Worm (Caenorhabditis elegans) whole organism, young adult: ENCODE results near the gene R05G9R.1.

Experiments
- K11D2.4 ChIP-seq: fragments of 200-800 bp; sonication (Bioruptor generic); IDR thresholded peaks from 2 replicates; pipeline ENCODE4 v1.3.6; 2022; ENCODE audit warnings: missing genetic modification reagents, missing genetic modification characterization, missing compliant biosample characterization
- dpl-1 ChIP-seq: fragments of 150-350 bp; optimal IDR thresholded peaks from 2 replicates; lab custom pipeline; 2014; ENCODE audit warnings: missing biosample characterization, missing genetic modification reagents, missing genetic modification characterization
- madf-3 ChIP-seq: fragments of 200-800 bp; sonication (Bioruptor generic); IDR thresholded peaks from 2 replicates; pipeline ENCODE4 v1.3.6; 2022; ENCODE audit warnings: missing genetic modification reagents, missing genetic modification characterization, missing compliant biosample characterization
- nhr-80 ChIP-seq: sonication (generic microtip); optimal IDR thresholded peaks from 2 replicates; lab custom pipeline; 2016; ENCODE audit warnings: missing genetic modification characterization, missing compliant biosample characterization

Gene R05G9R.1

DNA sequence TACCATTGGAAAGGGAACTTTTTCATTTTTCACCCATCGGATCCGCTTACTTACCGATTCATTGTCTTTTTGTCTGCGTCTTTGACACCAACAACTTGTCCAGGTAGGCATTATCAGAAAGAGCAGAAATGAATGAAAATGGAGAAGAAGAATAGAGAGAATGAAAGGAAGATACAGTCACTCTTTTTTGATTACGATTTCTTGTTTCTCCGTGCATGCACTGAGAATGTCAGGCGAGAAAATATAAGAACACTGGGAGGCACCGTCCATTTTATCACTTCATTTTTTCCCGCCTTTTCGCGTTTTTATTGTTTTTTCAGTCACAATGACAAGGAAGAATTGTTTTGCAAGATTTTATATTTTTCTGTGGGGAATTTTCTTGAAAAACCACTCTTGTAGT lies 44.5 kb downstream of the R05G9R.1 start:
- TF ChIP-seq madf-3 (GFP tag; lab: Robert Waterston, UW): no peak
- TF ChIP-seq dpl-1: no peak
- no peak for TF ChIP-seq K11D2.4 (GFP tag; lab: Robert Waterston, UW)
- TF ChIP-seq nhr-80: peak; percentile 71
- TF ChIP-seq, all 124 proteins: peak for 1
